Worm (Caenorhabditis elegans) whole organism, early embryonic: Measurements from ENCODE around the gene srj-44.

Experiments used
- aly-1 ChIP-seq: sonication (generic microtip); optimal IDR thresholded peaks from 2 replicates; lab custom pipeline; 2016; ENCODE audit warnings: missing genetic modification characterization, missing compliant biosample characterization
- ama-1 ChIP-seq: fragments of 150-350 bp; optimal IDR thresholded peaks from 2 replicates; lab custom pipeline; 2014
- ceh-13 ChIP-seq: fragments of 200-800 bp; sonication (Bioruptor generic); optimal IDR thresholded peaks from 2 replicates; lab custom pipeline; 2018; ENCODE audit warnings: mild to moderate bottlenecking, missing genetic modification characterization, missing compliant biosample characterization
- ets-7 ChIP-seq: sonication (generic microtip); optimal IDR thresholded peaks from 2 replicates; lab custom pipeline; 2016; ENCODE audit warnings: missing genotype, missing genetic modification characterization, missing compliant biosample characterization
- flt-1 ChIP-seq: fragments of 200-800 bp; sonication (Bioruptor generic); IDR thresholded peaks from 2 replicates; pipeline ENCODE4 v1.3.6; 2022; ENCODE audit warnings: missing genetic modification characterization, missing compliant biosample characterization
- hmbx-1 ChIP-seq: sonication (generic microtip); optimal IDR thresholded peaks from 2 replicates; lab custom pipeline; 2016; ENCODE audit warnings: mild to moderate bottlenecking, missing genetic modification characterization, missing compliant biosample characterization
- hnd-1 ChIP-seq: sonication (generic microtip); optimal IDR thresholded peaks from 2 replicates; lab custom pipeline; 2016; ENCODE audit warnings: missing genetic modification characterization, missing compliant biosample characterization
- tbx-11 ChIP-seq: fragments of 200-800 bp; sonication (Bioruptor generic); IDR thresholded peaks from 2 replicates; pipeline ENCODE4 v1.3.6; 2022; ENCODE audit warnings: missing genetic modification characterization, missing compliant biosample characterization
- tbx-37 ChIP-seq: fragments of 200-800 bp; sonication (Bioruptor generic); conservative IDR thresholded peaks from 2 replicates; pipeline ENCODE4 v1.3.6; 2022; ENCODE audit warnings: missing genetic modification reagents, missing genetic modification characterization, missing compliant biosample characterization

- TF ChIP-seq tbx-11 (no peak), ceh-13 (GFP tag; lab: Kevin White, UChicago) (no peak), hnd-1 (tag; lab: Kevin White, UChicago) (no peak), ama-1 (lab: Kevin White, UChicago) (no peak), ets-7 (no peak), flt-1 (GFP tag; lab: Robert Waterston, UW) (no peak), aly-1 (tag; lab: Kevin White, UChicago) (no peak), hmbx-1 (tag; lab: Kevin White, UChicago) (no peak), tbx-37 (no peak)
Observed at ce11 chrV:2870127-2870526, 24.5 kb upstream of the srj-44 start, which contains the start of gene srh-243.
